Fruit fly (Drosophila melanogaster) whole organism, embryonic: ENCODE results near the gene CG13893.

Experiments used
- Abd-B ChIP-seq: fragments of 200-800 bp; sonication (Bioruptor generic); optimal IDR thresholded peaks from 2 replicates; lab custom pipeline; 2018; ENCODE audit warnings: missing biosample characterization, mild to moderate bottlenecking, missing genetic modification characterization, moderate library complexity
- Atf6 ChIP-seq: fragments of 200-800 bp; sonication (Bioruptor generic); IDR thresholded peaks from 2 replicates; pipeline ENCODE4 v1.3.6; 2022; ENCODE audit warnings: missing biosample characterization, missing genetic modification characterization
- CG10147 ChIP-seq: fragments of 200-800 bp; sonication (Bioruptor generic); optimal IDR thresholded peaks from 2 replicates; lab custom pipeline; 2019; ENCODE audit warnings: missing biosample characterization, mild to moderate bottlenecking, missing genetic modification characterization, moderate library complexity
- CG10321 ChIP-seq: fragments of 200-800 bp; sonication (Bioruptor generic); IDR thresholded peaks from 2 replicates; pipeline ENCODE4 v1.3.6; 2022; ENCODE audit warnings: missing biosample characterization, missing genetic modification characterization
- CG10565 ChIP-seq: fragments of 200-800 bp; sonication (Bioruptor generic); optimal IDR thresholded peaks from 3 replicates; lab custom pipeline; 2016; ENCODE audit warnings: missing biosample characterization, mild to moderate bottlenecking, missing genetic modification characterization
- CG11696 ChIP-seq: fragments of 200-800 bp; sonication (Bioruptor generic); IDR thresholded peaks from 2 replicates; pipeline ENCODE4 v1.3.6; 2022; ENCODE audit warnings: missing biosample characterization, missing genetic modification characterization
- CG11723 ChIP-seq: fragments of 200-800 bp; sonication (Bioruptor generic); optimal IDR thresholded peaks from 2 replicates; lab custom pipeline; 2017; ENCODE audit warnings: missing biosample characterization, mild to moderate bottlenecking, missing genetic modification characterization
- CG12236 ChIP-seq: fragments of 200-800 bp; sonication (Bioruptor generic); optimal IDR thresholded peaks from 2 replicates; lab custom pipeline; 2016; ENCODE audit warnings: missing biosample characterization, missing genetic modification characterization
- CG12769 ChIP-seq: fragments of 200-800 bp; sonication (Bioruptor generic); optimal IDR thresholded peaks from 2 replicates; lab custom pipeline; 2019; ENCODE audit warnings: missing biosample characterization, mild to moderate bottlenecking, missing genetic modification characterization, moderate library complexity
- CG13424 ChIP-seq: fragments of 200-800 bp; sonication (Bioruptor generic); optimal IDR thresholded peaks from 2 replicates; lab custom pipeline; 2019; ENCODE audit warnings: missing biosample characterization, mild to moderate bottlenecking, missing genetic modification characterization, moderate library complexity
- CG15011 ChIP-seq: fragments of 200-800 bp; sonication (Bioruptor generic); optimal IDR thresholded peaks from 3 replicates; lab custom pipeline; 2018; ENCODE audit warnings: missing biosample characterization, mild to moderate bottlenecking, missing genetic modification characterization
- CG17385 ChIP-seq: fragments of 200-800 bp; sonication (Bioruptor generic); optimal IDR thresholded peaks from 3 replicates; lab custom pipeline; 2018; ENCODE audit warnings: missing biosample characterization, mild to moderate bottlenecking, missing genetic modification characterization
- CG17612 ChIP-seq: fragments of 200-800 bp; sonication (Bioruptor generic); IDR thresholded peaks from 2 replicates; pipeline ENCODE4 v1.3.6; 2022; ENCODE audit warnings: missing biosample characterization, missing genetic modification characterization
- CG17912 ChIP-seq: fragments of 200-800 bp; sonication (Bioruptor generic); optimal IDR thresholded peaks from 2 replicates; lab custom pipeline; 2018; ENCODE audit warnings: missing biosample characterization, mild to moderate bottlenecking, missing genetic modification characterization
- CG1792 ChIP-seq: fragments of 200-800 bp; sonication (Bioruptor generic); optimal IDR thresholded peaks from 2 replicates; lab custom pipeline; 2016; ENCODE audit warnings: missing biosample characterization, missing genetic modification characterization
- CG2129 ChIP-seq: fragments of 200-800 bp; sonication (Bioruptor generic); IDR thresholded peaks from 2 replicates; pipeline ENCODE4 v1.3.6; 2022; ENCODE audit warnings: missing biosample characterization, missing genetic modification characterization; ENCODE audit not compliant: partially characterized antibody
- CG2875 ChIP-seq: fragments of 200-800 bp; sonication (Bioruptor generic); optimal IDR thresholded peaks from 2 replicates; lab custom pipeline; 2017; ENCODE audit warnings: missing biosample characterization, mild to moderate bottlenecking, missing genetic modification characterization, missing genetic modification reagents
- CG5245 ChIP-seq: fragments of 200-800 bp; sonication (Bioruptor generic); optimal IDR thresholded peaks from 3 replicates; lab custom pipeline; 2016; ENCODE audit warnings: missing biosample characterization, missing genetic modification characterization
- CG5953 ChIP-seq: fragments of 200-800 bp; sonication (Bioruptor generic); IDR thresholded peaks from 2 replicates; pipeline ENCODE4 v1.3.6; 2022; ENCODE audit warnings: missing biosample characterization, missing genetic modification characterization
- CG6254 ChIP-seq: fragments of 200-800 bp; sonication (Bioruptor generic); optimal IDR thresholded peaks from 3 replicates; lab custom pipeline; 2017; ENCODE audit warnings: mild to moderate bottlenecking, missing biosample characterization, missing genetic modification reagents, missing genetic modification characterization
- CG7786 ChIP-seq: fragments of 200-800 bp; sonication (Bioruptor generic); optimal IDR thresholded peaks from 2 replicates; lab custom pipeline; 2016; ENCODE audit warnings: missing biosample characterization, missing genetic modification characterization
- CG8089 ChIP-seq: fragments of 200-800 bp; sonication (Bioruptor generic); optimal IDR thresholded peaks from 3 replicates; lab custom pipeline; 2016; ENCODE audit warnings: missing biosample characterization, missing genetic modification characterization
- CG9215 ChIP-seq: fragments of 200-800 bp; sonication (Bioruptor generic); IDR thresholded peaks from 2 replicates; pipeline ENCODE4 v1.3.6; 2022; ENCODE audit warnings: missing biosample characterization, missing genetic modification characterization
- CG9437 ChIP-seq: fragments of 200-800 bp; sonication (Bioruptor generic); optimal IDR thresholded peaks from 2 replicates; lab custom pipeline; 2018; ENCODE audit warnings: missing biosample characterization, mild to moderate bottlenecking, missing genetic modification characterization
- CG9797 ChIP-seq: fragments of 200-800 bp; sonication (Bioruptor generic); optimal IDR thresholded peaks from 3 replicates; lab custom pipeline; 2018; ENCODE audit warnings: missing biosample characterization, mild to moderate bottlenecking, missing genetic modification characterization
- CG9817 ChIP-seq: fragments of 200-800 bp; sonication (Bioruptor generic); optimal IDR thresholded peaks from 2 replicates; lab custom pipeline; 2018; ENCODE audit warnings: missing biosample characterization, mild to moderate bottlenecking, missing genetic modification characterization, moderate library complexity
- Dek ChIP-seq: fragments of 200-800 bp; sonication (Bioruptor generic); optimal IDR thresholded peaks from 3 replicates; lab custom pipeline; 2019; ENCODE audit warnings: missing biosample characterization, mild to moderate bottlenecking, missing genetic modification characterization, moderate library complexity
- ERR ChIP-seq: fragments of 200-800 bp; sonication (Bioruptor generic); optimal IDR thresholded peaks from 2 replicates; lab custom pipeline; 2016; ENCODE audit warnings: missing biosample characterization, missing genetic modification characterization
- Ets65A ChIP-seq: fragments of 200-800 bp; sonication (Bioruptor generic); peaks from one replicate; lab custom pipeline; 2016; ENCODE audit warnings: missing biosample characterization, missing genetic modification characterization
- HHEX ChIP-seq: fragments of 200-800 bp; sonication (Bioruptor generic); optimal IDR thresholded peaks from 3 replicates; lab custom pipeline; 2017; ENCODE audit warnings: missing biosample characterization, mild to moderate bottlenecking, missing genetic modification characterization, missing genetic modification reagents
- Hmx ChIP-seq: fragments of 200-800 bp; sonication (Bioruptor generic); optimal IDR thresholded peaks from 2 replicates; lab custom pipeline; 2016; ENCODE audit warnings: missing biosample characterization, missing genetic modification characterization
- Lhr ChIP-seq: fragments of 200-800 bp; sonication (Bioruptor generic); optimal IDR thresholded peaks from 3 replicates; lab custom pipeline; 2017; ENCODE audit warnings: mild to moderate bottlenecking, missing biosample characterization, missing genetic modification reagents, missing genetic modification characterization
- Lpt ChIP-seq: fragments of >200 bp; optimal IDR thresholded peaks from 2 replicates; lab custom pipeline; 2018; ENCODE audit warnings: missing biosample characterization, missing genetic modification characterization
- NC2β ChIP-seq: fragments of 200-800 bp; sonication (Bioruptor generic); optimal IDR thresholded peaks from 2 replicates; lab custom pipeline; 2016; ENCODE audit warnings: missing biosample characterization, missing genetic modification characterization
- Opbp ChIP-seq: fragments of 200-800 bp; sonication (Bioruptor generic); IDR thresholded peaks from 3 replicates; pipeline ENCODE4 v1.3.6; 2022; ENCODE audit warnings: missing biosample characterization, missing genetic modification characterization; ENCODE audit not compliant: partially characterized antibody
- Optix ChIP-seq: fragments of 200-800 bp; sonication (Bioruptor generic); IDR thresholded peaks from 3 replicates; pipeline ENCODE4 v1.3.6; 2022; ENCODE audit warnings: missing biosample characterization, missing genetic modification characterization
- Poxn ChIP-seq: fragments of 200-800 bp; sonication (Bioruptor generic); IDR thresholded peaks from 2 replicates; pipeline ENCODE4 v1.3.6; 2022; ENCODE audit warnings: missing biosample characterization, missing genetic modification characterization
- Rx ChIP-seq: fragments of 200-800 bp; sonication (Bioruptor generic); IDR thresholded peaks from 2 replicates; pipeline ENCODE4 v1.3.6; 2022; ENCODE audit warnings: missing biosample characterization, missing genetic modification characterization
- Sry-δ ChIP-seq: fragments of 200-800 bp; sonication (Bioruptor generic); optimal IDR thresholded peaks from 2 replicates; lab custom pipeline; 2016; ENCODE audit warnings: missing biosample characterization, missing genetic modification characterization
- bsh ChIP-seq, 2 experiments: fragments of 200-800 bp; sonication (Bioruptor generic); optimal IDR thresholded peaks; 2 replicates each; lab custom pipeline; 2017 to 2018; ENCODE audit warnings: mild to moderate bottlenecking in 2 of 2, missing biosample characterization in 2 of 2, missing genetic modification characterization in 2 of 2, moderate library complexity in 1 of 2
- cad ChIP-seq: fragments of >200 bp; optimal IDR thresholded peaks from 2 replicates; lab custom pipeline; 2017; ENCODE audit warnings: missing biosample characterization, missing genetic modification characterization
- croc ChIP-seq: fragments of 200-800 bp; sonication (Bioruptor generic); conservative IDR thresholded peaks from 3 replicates; pipeline ENCODE4 v1.3.6; 2022; ENCODE audit warnings: missing biosample characterization, missing genetic modification characterization
- gcm ChIP-seq: fragments of 200-800 bp; sonication (Bioruptor generic); optimal IDR thresholded peaks from 2 replicates; lab custom pipeline; 2019; ENCODE audit warnings: missing biosample characterization, mild to moderate bottlenecking, missing genetic modification characterization, moderate library complexity
- gfzf ChIP-seq: fragments of 200-800 bp; sonication (Bioruptor generic); optimal IDR thresholded peaks from 2 replicates; lab custom pipeline; 2016; ENCODE audit warnings: missing biosample characterization, mild to moderate bottlenecking, missing genetic modification characterization, moderate library complexity
- nerfin-2 ChIP-seq: fragments of 200-800 bp; sonication (Bioruptor generic); IDR thresholded peaks from 2 replicates; pipeline ENCODE4 v1.3.6; 2022; ENCODE audit warnings: missing biosample characterization, missing genetic modification characterization; ENCODE audit not compliant: partially characterized antibody
- onecut ChIP-seq: fragments of 200-800 bp; sonication (Bioruptor generic); IDR thresholded peaks from 2 replicates; pipeline ENCODE4 v1.3.6; 2022; ENCODE audit warnings: missing biosample characterization, missing genetic modification characterization
- org-1 ChIP-seq: fragments of 200-800 bp; sonication (Bioruptor generic); optimal IDR thresholded peaks from 2 replicates; lab custom pipeline; 2017; ENCODE audit warnings: missing biosample characterization, missing genetic modification characterization
- stc ChIP-seq: fragments of 200-800 bp; sonication (Bioruptor generic); IDR thresholded peaks from 2 replicates; pipeline ENCODE4 v1.3.6; 2022; ENCODE audit warnings: missing biosample characterization, missing genetic modification characterization
- tap ChIP-seq: fragments of 200-800 bp; optimal IDR thresholded peaks from 3 replicates; lab custom pipeline; 2019; ENCODE audit warnings: missing biosample characterization, mild to moderate bottlenecking, missing genetic modification characterization, moderate library complexity
- tx ChIP-seq: fragments of 200-800 bp; sonication (Bioruptor generic); optimal IDR thresholded peaks from 2 replicates; lab custom pipeline; 2016; ENCODE audit warnings: missing biosample characterization, missing genetic modification characterization

Gene CG13893

DNA sequence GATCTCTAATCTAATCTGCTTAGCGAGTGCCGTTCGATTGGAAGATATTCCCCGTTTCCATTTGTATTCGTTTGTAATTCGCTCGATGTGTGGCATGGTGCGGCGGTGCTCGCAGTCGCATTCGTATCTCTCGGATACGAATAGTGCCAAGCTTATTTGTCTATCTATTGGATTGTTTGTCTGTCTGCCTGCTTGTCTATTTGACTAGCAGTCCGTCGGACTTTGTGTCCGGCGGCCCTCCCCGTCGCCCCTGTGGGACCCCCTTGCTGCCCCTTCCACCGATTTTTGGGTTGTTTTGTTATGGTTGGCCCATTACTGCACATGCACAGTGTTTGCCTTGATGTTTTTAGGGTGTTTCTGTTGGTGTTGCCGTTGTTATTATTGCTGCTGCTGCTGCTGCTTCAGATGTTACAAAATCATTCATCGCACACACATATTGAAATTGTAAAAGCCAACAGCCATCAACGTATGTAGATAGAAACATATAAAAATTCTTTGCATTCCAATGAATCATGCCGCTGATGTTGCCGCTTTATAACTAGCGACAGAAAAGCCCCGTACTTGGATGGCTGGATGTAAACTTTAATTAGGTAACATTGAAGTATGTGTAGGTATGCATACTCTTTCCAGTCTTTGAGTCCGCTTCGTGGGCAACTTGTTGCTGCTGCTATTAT is 11.1 kb upstream of the CG13893 start (continued):
- TF ChIP-seq gfzf (no peak), CG6254 (GFP tag; lab: Kevin White, UChicago) (peak; percentile 25), HHEX (GFP tag; lab: Kevin White, UChicago) (peak; percentile 23), Rx (GFP tag; lab: Robert Waterston, UW) (no peak), CG9215 (GFP tag; lab: Robert Waterston, UW) (no peak), CG9817 (no peak), CG5245 (GFP tag; lab: Kevin White, UChicago) (no peak), CG10565 (GFP tag; lab: Kevin White, UChicago) (no peak), CG15011 (GFP tag; lab: Kevin White, UChicago) (no peak), CG2129 (GFP tag; lab: Robert Waterston, UW) (no peak), Opbp (GFP tag; lab: Robert Waterston, UW) (peak; percentile 36; the same call in 1 of the 3 replicates), Lpt (GFP tag; lab: Kevin White, UChicago) (no peak), Ets65A (GFP tag; lab: Kevin White, UChicago) (no peak), CG11723 (GFP tag; lab: Kevin White, UChicago) (peak; percentile 16), Poxn (GFP tag; lab: Robert Waterston, UW) (no peak), CG1792 (GFP tag; lab: Kevin White, UChicago) (no peak), Atf6 (no peak; the same call in 1 of the 2 replicates), croc (GFP tag; lab: Robert Waterston, UW) (no peak), Sry-δ (GFP tag; lab: Kevin White, UChicago) (no peak), tap (tag; lab: Kevin White, UChicago) (no peak), CG10321 (GFP tag; lab: Robert Waterston, UW) (0 out of 2 replicates have a peak, but pooled peaks have one; percentile 38), CG12769 (tag; lab: Kevin White, UChicago) (peak; percentile 93), Dek (tag; lab: Kevin White, UChicago) (no peak), NC2β (GFP tag; lab: Kevin White, UChicago) (no peak), org-1 (GFP tag; lab: Kevin White, UChicago) (peak; percentile 46), nerfin-2 (GFP tag; lab: Robert Waterston, UW) (0 out of 2 replicates have a peak, but pooled peaks have one; percentile 11), CG10147 (GFP tag; lab: Kevin White, UChicago) (no peak), CG13424 (no peak), CG8089 (GFP tag; lab: Kevin White, UChicago) (no peak), CG2875 (peak; percentile 74), tx (GFP tag; lab: Kevin White, UChicago) (no peak), Hmx (GFP tag; lab: Kevin White, UChicago) (no peak), CG5953 (GFP tag; lab: Robert Waterston, UW) (0 out of 2 replicates have a peak, but pooled peaks have one; percentile 48), CG17612 (GFP tag; lab: Robert Waterston, UW) (no peak), stc (peak; percentile 78), Optix (GFP tag; lab: Robert Waterston, UW) (peak; percentile 39; the same call in 1 of the 3 replicates), Abd-B (no peak), CG17912 (GFP tag; lab: Kevin White, UChicago) (peak; percentile 64), gcm (GFP tag; lab: Kevin White, UChicago) (peak; percentile 18), onecut (GFP tag; lab: Robert Waterston, UW) (peak; percentile 31; the same call in 1 of the 2 replicates), Lhr (peak; percentile 4), CG17385 (GFP tag; lab: Kevin White, UChicago) (peak; percentile 35), CG9797 (GFP tag; lab: Kevin White, UChicago) (no peak), cad (no peak), CG9437 (no peak), CG7786 (GFP tag; lab: Kevin White, UChicago) (no peak), CG12236 (GFP tag; lab: Kevin White, UChicago) (no peak), bsh (GFP tag; optimal IDR thresholded peaks at IDR 0.05; lab: Kevin White, UChicago) (peak in 1 of 2 experiments; percentile 41), CG11696 (no peak), ERR (no peak)
